Worm (Caenorhabditis elegans): ENCODE data around the gene nse-4.
A peak's percentile ranks its signal among the peaks of the same experiment; 100 is the strongest.

Gene nse-4

DNA sequence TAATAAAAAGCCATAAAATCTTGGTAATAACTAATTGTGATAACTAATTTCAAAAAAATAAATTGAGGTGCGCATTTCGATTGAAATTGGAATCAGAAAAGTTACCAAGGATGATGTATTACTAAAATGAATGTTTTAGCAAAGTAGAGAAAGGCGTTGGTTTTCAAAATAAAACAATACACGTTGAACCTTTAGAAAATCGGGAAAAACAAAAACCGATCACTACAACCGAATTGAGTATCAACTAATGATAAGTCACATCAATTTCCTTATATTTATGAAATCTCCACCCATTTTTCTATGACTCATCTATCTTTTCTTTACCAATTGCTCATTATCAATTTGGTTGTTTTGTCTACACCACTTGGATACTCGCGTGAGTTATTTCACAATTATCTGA lies 19.8 kb downstream of the nse-4 start, which contains the start of gene H21P03.10:
TSS of gene H21P03.10 (plus strand) at position 301 of the 400 bp plus-strand sequence.
- TF ChIP-seq him-1 (tag; optimal IDR thresholded peaks at IDR 0.05) = no peak
- no peak for TF ChIP-seq dao-5 (tag; optimal IDR thresholded peaks at IDR 0.05)
- TF ChIP-seq W03F9.2 (tag; optimal IDR thresholded peaks at IDR 0.05) = no peak

DNA sequence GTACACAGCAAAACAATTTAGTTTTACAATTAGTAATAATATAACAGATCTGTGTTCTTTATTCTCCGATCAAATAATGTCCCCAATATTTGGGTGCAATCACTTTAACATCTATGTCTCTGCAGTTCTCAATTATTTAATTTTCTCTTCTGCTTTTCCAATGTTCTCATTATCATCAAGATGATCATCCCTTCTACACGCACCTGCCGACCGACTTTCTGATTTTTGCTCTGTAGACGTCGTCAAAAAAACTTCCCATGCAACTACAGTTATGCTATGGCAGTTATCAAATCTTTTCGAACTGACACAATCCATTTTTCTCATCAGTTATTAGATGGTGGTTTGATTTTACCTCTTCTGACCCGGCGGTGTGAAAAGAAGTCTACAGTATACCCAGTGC lies 23.0 kb downstream of the nse-4 start:
- TF ChIP-seq him-1 (tag; optimal IDR thresholded peaks at IDR 0.05) (no peak), dao-5 (tag; optimal IDR thresholded peaks at IDR 0.05) (no peak), W03F9.2 (tag; optimal IDR thresholded peaks at IDR 0.05) (no peak)

DNA sequence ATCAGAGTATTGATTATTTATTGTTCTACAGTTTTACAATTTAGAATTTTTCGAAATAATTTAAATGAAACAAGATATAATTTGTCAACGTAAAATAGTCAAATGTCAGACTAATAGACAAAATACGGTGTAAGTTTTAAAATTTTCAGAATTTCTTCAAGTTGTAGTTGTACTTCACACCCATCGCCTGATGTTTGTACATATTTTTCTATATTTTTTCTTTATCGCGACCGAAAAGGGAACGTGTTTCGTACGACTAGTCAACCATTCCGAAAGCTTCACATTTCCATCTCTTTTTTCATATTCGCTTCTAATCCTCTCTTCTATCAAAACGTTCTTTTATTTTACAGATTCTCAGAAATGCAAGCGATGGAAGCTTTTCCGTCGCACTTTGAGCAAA lies 23.8 kb downstream of the nse-4 start, which contains the start of gene twk-25:
TSS of gene twk-25 (plus strand) at position 301 of the 400 bp plus-strand sequence.
- TF ChIP-seq him-1 (tag; optimal IDR thresholded peaks at IDR 0.05) (no peak), dao-5 (tag; optimal IDR thresholded peaks at IDR 0.05) (no peak), W03F9.2 (tag; optimal IDR thresholded peaks at IDR 0.05) (no peak)

DNA sequence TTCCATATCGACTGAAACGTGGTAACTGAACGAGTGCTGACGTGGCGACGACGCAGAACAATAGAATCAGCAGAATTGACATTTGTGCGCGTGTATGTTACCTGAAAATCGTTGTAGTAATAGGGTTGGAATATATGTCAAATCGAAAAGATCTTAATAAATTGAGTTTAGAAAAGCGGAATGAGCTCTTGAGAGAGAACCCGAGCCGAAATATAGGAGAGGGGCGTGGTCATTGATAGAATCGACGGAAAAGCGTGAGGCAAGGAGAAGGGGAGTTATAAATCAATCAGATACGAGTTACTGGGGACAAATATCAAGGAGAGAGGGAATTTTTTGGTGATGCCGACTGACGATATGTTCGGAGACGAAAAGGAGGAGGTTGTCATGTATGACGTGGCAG lies 30.0 kb downstream of the nse-4 start, which contains the start of gene M04B2.6:
TSS of gene M04B2.6 (minus strand) at position 101 of the 400 bp plus-strand sequence.
- TF ChIP-seq him-1 (tag; optimal IDR thresholded peaks at IDR 0.05) (no peak), W03F9.2 (tag; optimal IDR thresholded peaks at IDR 0.05) (no peak), dao-5 (tag; optimal IDR thresholded peaks at IDR 0.05) (no peak)

DNA sequence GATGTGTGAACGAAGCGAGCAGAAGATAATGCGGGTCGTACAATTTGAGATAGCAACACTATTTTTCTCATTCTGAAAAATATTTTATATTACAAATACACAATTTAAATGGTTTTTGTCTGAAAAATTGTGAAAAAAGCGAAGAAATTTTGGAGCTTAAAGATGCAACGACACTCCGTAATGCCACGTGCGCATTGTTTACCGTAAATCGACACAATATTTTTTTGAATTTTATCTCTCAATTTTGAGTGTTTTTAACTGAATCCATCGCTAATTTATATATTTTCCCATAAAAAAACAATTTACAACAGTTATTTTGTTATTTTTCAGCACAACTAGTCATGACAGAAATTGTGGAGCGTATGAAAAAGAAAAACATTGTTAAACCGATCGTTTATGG lies 40.3 kb downstream of the nse-4 start, which contains the start of the genes M04B2.4 and gfl-1:
TSS of gene M04B2.4 (minus strand) at position 72 of the 400 bp plus-strand sequence.
TSS of gene gfl-1 (plus strand) at position 331 of the 400 bp plus-strand sequence.
- TF ChIP-seq dao-5 (tag; optimal IDR thresholded peaks at IDR 0.05) (no peak), W03F9.2 (tag; optimal IDR thresholded peaks at IDR 0.05) (no peak), him-1 (tag; optimal IDR thresholded peaks at IDR 0.05) (no peak)

DNA sequence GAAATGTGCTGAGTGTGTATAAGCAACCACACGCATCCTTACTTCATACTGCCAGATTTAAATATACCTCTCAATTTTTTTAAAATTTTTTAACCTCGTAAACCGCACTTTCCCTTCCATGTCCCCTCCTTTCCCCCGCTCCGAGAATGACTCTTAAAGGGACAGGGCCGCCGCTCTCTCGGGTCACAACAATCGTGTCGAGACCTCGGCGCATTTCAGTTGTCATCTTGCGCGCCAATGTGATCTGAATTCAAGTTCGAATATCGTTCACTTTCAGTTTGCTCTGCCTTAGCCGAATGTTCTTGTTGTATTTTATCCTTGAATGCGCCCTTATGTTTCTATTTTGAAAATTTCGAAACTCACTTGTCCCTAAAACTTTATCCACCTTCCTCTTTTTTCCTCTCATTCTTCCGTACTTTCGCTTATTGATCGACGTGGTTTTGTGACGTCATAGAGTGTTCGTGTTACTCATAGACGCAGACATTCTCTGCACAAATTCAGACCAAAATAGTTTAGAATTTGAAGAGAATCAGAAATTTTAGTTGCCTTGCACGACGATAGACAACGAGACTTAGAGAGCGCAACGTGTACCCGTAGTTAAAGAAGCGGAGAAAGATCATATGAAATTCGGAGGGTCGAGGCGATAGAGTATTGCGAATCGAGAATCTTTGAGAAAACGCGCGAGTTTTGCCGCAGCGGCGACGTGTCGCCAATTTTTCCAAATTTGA lies 41.7 kb downstream of the nse-4 start:
- TF ChIP-seq dao-5 (tag; optimal IDR thresholded peaks at IDR 0.05) (no peak), him-1 (tag; optimal IDR thresholded peaks at IDR 0.05) (no peak), W03F9.2 (tag; optimal IDR thresholded peaks at IDR 0.05) (peak; percentile 22)

DNA sequence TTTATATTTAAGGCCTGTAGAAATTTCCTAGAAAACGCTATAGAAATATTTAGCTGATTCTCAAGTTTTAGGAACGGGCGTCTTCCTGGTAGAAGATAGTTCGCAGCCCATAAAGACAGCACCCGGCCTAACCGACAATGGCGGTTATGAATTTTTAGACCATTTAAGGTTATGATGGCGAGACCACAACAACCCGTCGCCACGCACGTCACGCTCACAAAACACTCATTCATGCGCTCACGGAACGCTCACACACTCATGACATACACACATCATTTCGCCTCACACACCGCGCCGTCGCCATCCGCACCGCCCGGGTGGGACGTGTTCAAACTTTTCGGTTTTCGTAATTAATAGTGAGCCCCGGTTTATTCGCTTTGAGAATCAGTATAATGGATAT lies 43.0 kb downstream of the nse-4 start:
- no peak for TF ChIP-seq him-1 (tag; optimal IDR thresholded peaks at IDR 0.05)
- TF ChIP-seq W03F9.2 (tag; optimal IDR thresholded peaks at IDR 0.05) = no peak
- TF ChIP-seq dao-5 (tag; optimal IDR thresholded peaks at IDR 0.05) = no peak

DNA sequence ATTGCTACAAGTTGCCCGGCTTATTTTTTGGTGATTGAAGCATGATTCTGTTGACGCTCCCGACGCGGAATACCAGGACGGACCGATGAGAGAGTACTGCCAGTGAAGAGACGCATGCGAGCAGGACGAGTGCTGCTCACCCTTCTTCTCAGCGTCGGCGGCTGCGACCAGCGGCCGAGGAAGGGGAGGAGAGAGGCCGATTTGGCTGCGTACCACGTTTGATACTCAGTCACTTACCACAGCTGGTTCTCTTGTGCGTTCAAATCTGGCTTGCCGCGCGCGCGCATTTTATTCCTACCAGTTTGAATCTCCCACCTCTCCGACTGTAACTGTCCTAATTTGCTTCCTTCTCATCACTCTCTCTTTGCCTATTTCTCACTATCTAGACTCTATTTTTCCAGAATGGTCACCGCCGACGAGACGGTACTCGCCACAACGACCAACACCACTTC lies 43.6 kb downstream of the nse-4 start, which contains the start of gene mep-1:
TSS of gene mep-1 (plus strand) at position 402 of the 452 bp plus-strand sequence.
- TF ChIP-seq W03F9.2 (tag; optimal IDR thresholded peaks at IDR 0.05) (peak; percentile 24), dao-5 (tag; optimal IDR thresholded peaks at IDR 0.05) (no peak), him-1 (tag; optimal IDR thresholded peaks at IDR 0.05) (peak; percentile 50)

DNA sequence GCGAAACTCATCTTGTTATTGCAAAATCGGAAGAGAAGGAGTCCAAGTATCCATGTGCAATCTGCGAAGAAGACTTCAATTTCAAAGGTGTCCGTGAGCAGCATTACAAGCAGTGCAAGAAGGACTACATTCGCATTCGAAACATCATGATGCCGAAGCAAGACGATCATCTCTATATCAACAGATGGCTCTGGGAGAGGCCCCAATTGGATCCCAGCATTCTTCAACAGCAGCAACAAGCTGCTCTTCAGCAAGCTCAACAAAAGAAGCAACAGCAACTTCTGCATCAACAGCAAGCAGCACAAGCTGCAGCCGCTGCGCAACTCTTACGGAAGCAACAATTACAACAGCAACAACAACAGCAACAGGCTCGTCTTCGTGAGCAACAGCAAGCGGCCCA lies 45.5 kb downstream of the nse-4 start:
- TF ChIP-seq W03F9.2 (tag; optimal IDR thresholded peaks at IDR 0.05) (no peak), dao-5 (tag; optimal IDR thresholded peaks at IDR 0.05) (no peak), him-1 (tag; optimal IDR thresholded peaks at IDR 0.05) (no peak)

DNA sequence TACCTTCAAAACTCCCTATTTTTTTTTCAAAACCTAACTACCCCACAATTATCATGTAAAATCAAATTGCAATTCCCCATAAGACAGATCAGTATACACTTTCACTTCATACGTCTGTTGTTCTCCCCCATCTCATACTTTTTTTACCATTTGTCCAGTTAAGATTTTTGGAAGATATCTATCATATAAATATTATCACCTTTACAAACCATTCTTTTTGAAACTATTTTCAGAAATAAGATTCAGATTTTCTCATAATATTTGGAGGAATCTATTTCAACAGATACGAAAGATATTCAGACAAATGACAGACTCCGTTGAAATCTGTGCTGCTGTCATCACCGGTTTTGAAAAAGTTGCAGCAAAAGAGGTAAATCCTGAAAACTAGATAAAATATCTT lies 47.1 kb downstream of the nse-4 start, which contains the start of gene M04B2.2:
TSS of gene M04B2.2 (plus strand) at position 301 of the 400 bp plus-strand sequence.
- TF ChIP-seq dao-5 (tag; optimal IDR thresholded peaks at IDR 0.05) (peak; percentile 2), W03F9.2 (tag; optimal IDR thresholded peaks at IDR 0.05) (no peak)

Data from whole organism, L4/young adult.